Fruit fly (Drosophila melanogaster) whole organism, embryonic: ENCODE results near the gene CG6055.

Source experiments
- Bteb2 ChIP-seq: fragments of 200-800 bp; sonication (Bioruptor generic); optimal IDR thresholded peaks from 2 replicates; lab custom pipeline; 2016; ENCODE audit warnings: missing biosample characterization, missing genetic modification characterization
- CG10979 ChIP-seq: fragments of 200-800 bp; sonication (Bioruptor generic); optimal IDR thresholded peaks from 2 replicates; lab custom pipeline; 2018; ENCODE audit warnings: missing biosample characterization, mild to moderate bottlenecking, missing genetic modification characterization, moderate library complexity
- CG11093 ChIP-seq: fragments of 200-800 bp; sonication (Bioruptor generic); IDR thresholded peaks from 3 replicates; pipeline ENCODE4 v1.3.6; 2022; ENCODE audit warnings: missing biosample characterization, missing genetic modification characterization
- CG12155 ChIP-seq: fragments of 200-800 bp; sonication (Bioruptor generic); optimal IDR thresholded peaks from 3 replicates; lab custom pipeline; 2016; ENCODE audit warnings: missing biosample characterization, missing genetic modification characterization
- CG13296 ChIP-seq: fragments of 200-800 bp; sonication (Bioruptor generic); optimal IDR thresholded peaks from 3 replicates; lab custom pipeline; 2018; ENCODE audit warnings: missing biosample characterization, mild to moderate bottlenecking, missing genetic modification characterization
- CG14860 ChIP-seq: fragments of 200-800 bp; sonication (Bioruptor generic); IDR thresholded peaks from 3 replicates; pipeline ENCODE4 v1.3.6; 2022; ENCODE audit warnings: missing biosample characterization, missing genetic modification characterization; ENCODE audit not compliant: partially characterized antibody
- CG16813 ChIP-seq: fragments of 200-800 bp; sonication (Bioruptor generic); IDR thresholded peaks from 3 replicates; pipeline ENCODE4 v1.3.6; 2022; ENCODE audit warnings: missing biosample characterization, missing genetic modification characterization; ENCODE audit not compliant: partially characterized antibody
- CG17568 ChIP-seq: fragments of 200-800 bp; sonication (Bioruptor generic); optimal IDR thresholded peaks from 2 replicates; lab custom pipeline; 2018; ENCODE audit warnings: missing biosample characterization, mild to moderate bottlenecking, missing genetic modification characterization, moderate library complexity
- CG17912 ChIP-seq: fragments of 200-800 bp; sonication (Bioruptor generic); optimal IDR thresholded peaks from 2 replicates; lab custom pipeline; 2018; ENCODE audit warnings: missing biosample characterization, mild to moderate bottlenecking, missing genetic modification characterization
- CG2120 ChIP-seq: fragments of 200-800 bp; sonication (Bioruptor generic); optimal IDR thresholded peaks from 3 replicates; lab custom pipeline; 2016; ENCODE audit warnings: missing biosample characterization, missing genetic modification characterization
- CG3163 ChIP-seq: fragments of 200-800 bp; sonication (Bioruptor generic); optimal IDR thresholded peaks from 3 replicates; lab custom pipeline; 2016; ENCODE audit warnings: missing biosample characterization, missing genetic modification characterization
- CG32532 ChIP-seq: fragments of 200-800 bp; sonication (Bioruptor generic); IDR thresholded peaks from 2 replicates; pipeline ENCODE4 v1.3.6; 2022; ENCODE audit warnings: missing biosample characterization, missing genetic modification characterization
- CG3995 ChIP-seq: fragments of 200-800 bp; sonication (Bioruptor generic); optimal IDR thresholded peaks from 3 replicates; lab custom pipeline; 2016; ENCODE audit warnings: missing biosample characterization, missing genetic modification characterization
- CG4328 ChIP-seq: fragments of 200-800 bp; sonication (Bioruptor generic); optimal IDR thresholded peaks from 3 replicates; lab custom pipeline; 2017; ENCODE audit warnings: missing biosample characterization, missing genetic modification reagents, missing genetic modification characterization
- CG4854 ChIP-seq: fragments of 200-800 bp; sonication (Bioruptor generic); optimal IDR thresholded peaks from 2 replicates; lab custom pipeline; 2016; ENCODE audit warnings: missing biosample characterization, missing genetic modification characterization, inconsistent platforms
- CG5245 ChIP-seq: fragments of 200-800 bp; sonication (Bioruptor generic); optimal IDR thresholded peaks from 3 replicates; lab custom pipeline; 2016; ENCODE audit warnings: missing biosample characterization, missing genetic modification characterization
- CG6683 ChIP-seq: fragments of 200-800 bp; sonication (Bioruptor generic); optimal IDR thresholded peaks from 2 replicates; lab custom pipeline; 2017; ENCODE audit warnings: missing biosample characterization, mild to moderate bottlenecking, missing genetic modification characterization, missing genetic modification reagents
- CG6765 ChIP-seq: fragments of 200-800 bp; sonication (Bioruptor generic); optimal IDR thresholded peaks from 3 replicates; lab custom pipeline; 2017; ENCODE audit warnings: missing biosample characterization, mild to moderate bottlenecking, missing genetic modification characterization
- CG8359 ChIP-seq: fragments of 200-800 bp; sonication (Bioruptor generic); optimal IDR thresholded peaks from 2 replicates; lab custom pipeline; 2017; ENCODE audit warnings: missing biosample characterization, mild to moderate bottlenecking, missing genetic modification characterization, borderline replicate concordance
- CG9609 ChIP-seq: fragments of 200-800 bp; sonication (Bioruptor generic); optimal IDR thresholded peaks from 3 replicates; lab custom pipeline; 2016; ENCODE audit warnings: missing biosample characterization, missing genetic modification characterization
- CHES-1-like ChIP-seq: fragments of 200-800 bp; sonication (Bioruptor generic); optimal IDR thresholded peaks from 2 replicates; lab custom pipeline; 2016; ENCODE audit warnings: missing biosample characterization, missing genetic modification characterization
- CkIIα-i1 ChIP-seq: fragments of 200-800 bp; sonication (Bioruptor generic); IDR thresholded peaks from 2 replicates; pipeline ENCODE4 v1.3.6; 2022; ENCODE audit warnings: missing biosample characterization, missing genetic modification characterization
- D19A ChIP-seq: fragments of 200-800 bp; optimal IDR thresholded peaks from 3 replicates; lab custom pipeline; 2019; ENCODE audit warnings: missing biosample characterization, mild to moderate bottlenecking, missing genetic modification characterization, moderate library complexity
- HHEX ChIP-seq: fragments of 200-800 bp; sonication (Bioruptor generic); optimal IDR thresholded peaks from 3 replicates; lab custom pipeline; 2017; ENCODE audit warnings: missing biosample characterization, mild to moderate bottlenecking, missing genetic modification characterization, missing genetic modification reagents
- HLH3B ChIP-seq: fragments of 200-800 bp; sonication (Bioruptor generic); IDR thresholded peaks from 2 replicates; pipeline ENCODE4 v1.3.6; 2022; ENCODE audit warnings: missing biosample characterization, missing genetic modification characterization
- HLH4C ChIP-seq: fragments of 200-800 bp; sonication (Bioruptor generic); IDR thresholded peaks from 3 replicates; pipeline ENCODE4 v1.3.6; 2022; ENCODE audit warnings: missing biosample characterization, missing genetic modification characterization; ENCODE audit not compliant: partially characterized antibody
- Kr ChIP-seq: fragments of 200-800 bp; sonication (Bioruptor generic); optimal IDR thresholded peaks from 2 replicates; lab custom pipeline; 2017; ENCODE audit warnings: missing biosample characterization, mild to moderate bottlenecking, missing genetic modification characterization
- Lim3 ChIP-seq: fragments of 200-800 bp; sonication (Bioruptor generic); IDR thresholded peaks from 2 replicates; pipeline ENCODE4 v1.3.6; 2022; ENCODE audit warnings: missing biosample characterization, missing genetic modification characterization
- MBD-R2 ChIP-seq: fragments of 200-800 bp; sonication (Bioruptor generic); IDR thresholded peaks from 2 replicates; pipeline ENCODE4 v1.3.6; 2022; ENCODE audit warnings: missing biosample characterization, missing genetic modification characterization
- NK7.1 ChIP-seq: fragments of 200-800 bp; sonication (Bioruptor generic); optimal IDR thresholded peaks from 3 replicates; lab custom pipeline; 2016; ENCODE audit warnings: missing biosample characterization, missing genetic modification characterization
- Oli ChIP-seq: fragments of 200-800 bp; sonication (Bioruptor generic); optimal IDR thresholded peaks from 2 replicates; lab custom pipeline; 2018; ENCODE audit warnings: missing biosample characterization, mild to moderate bottlenecking, missing genetic modification characterization, moderate library complexity
- Opbp ChIP-seq: fragments of 200-800 bp; sonication (Bioruptor generic); IDR thresholded peaks from 3 replicates; pipeline ENCODE4 v1.3.6; 2022; ENCODE audit warnings: missing biosample characterization, missing genetic modification characterization; ENCODE audit not compliant: partially characterized antibody
- Ravus ChIP-seq: fragments of 200-800 bp; sonication (Bioruptor generic); IDR thresholded peaks from 2 replicates; pipeline ENCODE4 v1.3.6; 2022; ENCODE audit warnings: missing biosample characterization, missing genetic modification characterization
- Sin3A ChIP-seq: fragments of >200 bp; optimal IDR thresholded peaks from 2 replicates; lab custom pipeline; 2018
- aop ChIP-seq: fragments of 200-800 bp; sonication (Bioruptor generic); IDR thresholded peaks from 2 replicates; pipeline ENCODE4 v1.3.6; 2022; ENCODE audit warnings: missing biosample characterization, missing genetic modification characterization
- cad ChIP-seq: fragments of >200 bp; optimal IDR thresholded peaks from 2 replicates; lab custom pipeline; 2017; ENCODE audit warnings: missing biosample characterization, missing genetic modification characterization
- chm ChIP-seq: fragments of 200-800 bp; sonication (Bioruptor generic); IDR thresholded peaks from 2 replicates; pipeline ENCODE4 v1.3.6; 2022; ENCODE audit warnings: missing biosample characterization, missing genetic modification characterization
- emc ChIP-seq: fragments of 200-800 bp; sonication (Bioruptor generic); optimal IDR thresholded peaks from 2 replicates; lab custom pipeline; 2016; ENCODE audit warnings: missing biosample characterization, missing genetic modification characterization
- en ChIP-seq: fragments of 200-800 bp; sonication (Bioruptor generic); optimal IDR thresholded peaks from 2 replicates; lab custom pipeline; 2016; ENCODE audit warnings: missing biosample characterization, missing genetic modification characterization
- her ChIP-seq: fragments of 200-800 bp; sonication (Bioruptor generic); optimal IDR thresholded peaks from 2 replicates; lab custom pipeline; 2016; ENCODE audit warnings: missing biosample characterization, missing genetic modification characterization
- inv ChIP-seq: fragments of 200-800 bp; sonication (Bioruptor generic); IDR thresholded peaks from 2 replicates; pipeline ENCODE4 v1.3.6; 2022; ENCODE audit warnings: missing biosample characterization, missing genetic modification characterization; ENCODE audit not compliant: partially characterized antibody
- jumu ChIP-seq: fragments of 200-800 bp; sonication (Bioruptor generic); optimal IDR thresholded peaks from 3 replicates; lab custom pipeline; 2016; ENCODE audit warnings: missing biosample characterization, missing genetic modification characterization
- lbe ChIP-seq: fragments of 200-800 bp; sonication (Bioruptor generic); optimal IDR thresholded peaks from 2 replicates; lab custom pipeline; 2016; ENCODE audit warnings: missing biosample characterization, mild to moderate bottlenecking, missing genetic modification characterization
- lola ChIP-seq, 3 experiments: fragments of >200 bp in 2 of 3; fragments of 200-800 bp in 1 of 3; sonication (Bioruptor generic) in 1 of 3; optimal IDR thresholded peaks; 2 replicates each; lab custom pipeline; 2017 to 2019; ENCODE audit warnings: missing biosample characterization in 3 of 3, missing genetic modification characterization in 3 of 3, mild to moderate bottlenecking in 1 of 3, moderate library complexity in 1 of 3
- otp ChIP-seq: fragments of 200-800 bp; sonication (Bioruptor generic); IDR thresholded peaks from 3 replicates; pipeline ENCODE4, ENCODE4 v1.3.6; 2022; ENCODE audit warnings: missing biosample characterization, missing genetic modification characterization
- scrt ChIP-seq: fragments of 200-800 bp; sonication (Bioruptor generic); optimal IDR thresholded peaks from 2 replicates; lab custom pipeline; 2018; ENCODE audit warnings: missing biosample characterization, mild to moderate bottlenecking, missing genetic modification characterization, moderate library complexity
- slp2 ChIP-seq: fragments of 200-800 bp; sonication (Bioruptor generic); optimal IDR thresholded peaks from 2 replicates; lab custom pipeline; 2016; ENCODE audit warnings: missing biosample characterization, missing genetic modification characterization
- tio ChIP-seq: fragments of 200-800 bp; sonication (Bioruptor generic); optimal IDR thresholded peaks from 2 replicates; lab custom pipeline; 2017; ENCODE audit warnings: missing biosample characterization, missing genetic modification characterization, inconsistent platforms
- vfl ChIP-seq: fragments of 200-800 bp; sonication (Bioruptor generic); optimal IDR thresholded peaks from 2 replicates; lab custom pipeline; 2016; ENCODE audit warnings: missing biosample characterization, missing genetic modification characterization

CG6055 gene

dm6 chr2L:7494341-7495293 is 28.3 kb downstream of the CG6055 start (continued):
- peak; percentile 22 for TF ChIP-seq CG3163 (GFP tag; lab: Kevin White, UChicago)
- TF ChIP-seq vfl (GFP tag; lab: Kevin White, UChicago): no peak
- peak; percentile 87 for TF ChIP-seq CG2120 (GFP tag; lab: Kevin White, UChicago)
- TF ChIP-seq her: peak; percentile 52
- TF ChIP-seq inv (GFP tag; lab: Robert Waterston, UW): no peak
- TF ChIP-seq CG5245: no peak
- no peak for TF ChIP-seq CG10979
- TF ChIP-seq CHES-1-like: peak; percentile 34
- TF ChIP-seq HLH3B (GFP tag; lab: Robert Waterston, UW): no peak
- peak; percentile 31; the same call in 1 of the 2 replicates for TF ChIP-seq CG32532 (GFP tag; lab: Robert Waterston, UW)
- no peak for TF ChIP-seq scrt
- no peak for TF ChIP-seq CG8359 (GFP tag; lab: Kevin White, UChicago)
- no peak for TF ChIP-seq aop (GFP tag; lab: Robert Waterston, UW)
- no peak for TF ChIP-seq cad (GFP tag; lab: Kevin White, UChicago)
- TF ChIP-seq CG17568: peak; percentile 59
- no peak for TF ChIP-seq CG4854 (GFP tag; lab: Kevin White, UChicago)
- peak; percentile 38 for TF ChIP-seq tio (GFP tag; lab: Kevin White, UChicago)
- no peak for TF ChIP-seq CkIIα-i1 (GFP tag; lab: Robert Waterston, UW)
- TF ChIP-seq Oli: peak; percentile 19
- TF ChIP-seq HLH4C (GFP tag; lab: Robert Waterston, UW): no peak
- no peak for TF ChIP-seq CG9609 (GFP tag; lab: Kevin White, UChicago)
- TF ChIP-seq Kr (GFP tag; lab: Kevin White, UChicago): no peak
- no peak for TF ChIP-seq NK7.1 (GFP tag; lab: Kevin White, UChicago)
- no peak; the same call in 1 of the 2 replicates for TF ChIP-seq Ravus
- no peak for TF ChIP-seq CG4328 (GFP tag; lab: Kevin White, UChicago)
- no peak for TF ChIP-seq CG14860 (GFP tag; lab: Robert Waterston, UW)
- TF ChIP-seq CG3995 (GFP tag; lab: Kevin White, UChicago): no peak
- no peak for TF ChIP-seq Lim3 (GFP tag; lab: Robert Waterston, UW)
- no peak for TF ChIP-seq CG13296 (GFP tag; lab: Kevin White, UChicago)
- TF ChIP-seq otp (GFP tag; lab: Robert Waterston, UW): no peak
- no peak for TF ChIP-seq chm (GFP tag; lab: Robert Waterston, UW)
- TF ChIP-seq Bteb2 (GFP tag; lab: Kevin White, UChicago): peak; percentile 21
- TF ChIP-seq emc: no peak
- no peak for TF ChIP-seq en (GFP tag; lab: Kevin White, UChicago)
- TF ChIP-seq CG6683 (GFP tag; lab: Kevin White, UChicago): no peak
- no peak for TF ChIP-seq slp2
- TF ChIP-seq CG17912 (GFP tag; lab: Kevin White, UChicago): no peak
- TF ChIP-seq jumu (GFP tag; lab: Kevin White, UChicago): no peak
- no peak for TF ChIP-seq Opbp (GFP tag; lab: Robert Waterston, UW)
- no peak for TF ChIP-seq HHEX
- TF ChIP-seq CG6765 (GFP tag; lab: Kevin White, UChicago): no peak
- peak in 1 of 3 experiments; percentile 51 for TF ChIP-seq lola (GFP tag; optimal IDR thresholded peaks at IDR 0.05; lab: Kevin White, UChicago)
- TF ChIP-seq MBD-R2 (GFP tag; lab: Robert Waterston, UW): peak; percentile 56; the same call in 1 of the 2 replicates
- TF ChIP-seq CG11093: no peak
- TF ChIP-seq D19A: peak; percentile 29
- no peak for TF ChIP-seq Sin3A (lab: Kevin White, UChicago)
- TF ChIP-seq lbe: no peak
- TF ChIP-seq CG16813 (GFP tag; lab: Robert Waterston, UW): no peak
- TF ChIP-seq CG12155 (GFP tag; lab: Kevin White, UChicago): peak; percentile 60
